Worm (Caenorhabditis elegans) whole organism, young adult: ENCODE results near the gene srg-20.

Source experiments
- B0261.1 ChIP-seq: sonication (generic microtip); optimal IDR thresholded peaks from 2 replicates; lab custom pipeline; 2016; ENCODE audit warnings: mild to moderate bottlenecking, missing genetic modification characterization, moderate library complexity, missing compliant biosample characterization
- B0336.3 ChIP-seq: fragments of 200-800 bp; sonication (Bioruptor generic); IDR thresholded peaks from 2 replicates; pipeline ENCODE4 v1.3.6; 2022; ENCODE audit warnings: missing genetic modification characterization, missing compliant biosample characterization
- C17E4.6 ChIP-seq: fragments of 200-800 bp; sonication (Bioruptor generic); IDR thresholded peaks from 2 replicates; pipeline ENCODE4 v1.3.6; 2022; ENCODE audit warnings: missing genetic modification reagents, missing genetic modification characterization, missing compliant biosample characterization
- D2030.7 ChIP-seq: fragments of 200-800 bp; sonication (Bioruptor generic); IDR thresholded peaks from 2 replicates; pipeline ENCODE4 v1.3.6; 2022; ENCODE audit warnings: missing genetic modification reagents, missing genetic modification characterization, missing compliant biosample characterization
- F39B2.1 ChIP-seq: fragments of 200-800 bp; sonication (Bioruptor generic); IDR thresholded peaks from 2 replicates; pipeline ENCODE4 v1.3.6; 2022; ENCODE audit warnings: missing genetic modification reagents, missing genetic modification characterization, missing compliant biosample characterization
- F49E8.2 ChIP-seq: sonication (generic microtip); optimal IDR thresholded peaks from 3 replicates; lab custom pipeline; 2017; ENCODE audit warnings: missing genetic modification characterization, mild to moderate bottlenecking, missing compliant biosample characterization, antibody characterized with exemption, moderate library complexity; ENCODE audit not compliant: insufficient read depth
- F55B11.4 ChIP-seq: sonication (generic microtip); optimal IDR thresholded peaks from 2 replicates; lab custom pipeline; 2016; ENCODE audit warnings: missing compliant biosample characterization, missing genetic modification characterization, borderline replicate concordance; ENCODE audit not compliant: insufficient read depth
- T07F8.4 ChIP-seq: sonication (generic microtip); optimal IDR thresholded peaks from 2 replicates; lab custom pipeline; 2016; ENCODE audit warnings: mild to moderate bottlenecking, missing genetic modification characterization, moderate library complexity, missing compliant biosample characterization
- Y53F4B.3 ChIP-seq: fragments of 200-800 bp; sonication (Bioruptor generic); IDR thresholded peaks from 2 replicates; pipeline ENCODE4 v1.3.6; 2022; ENCODE audit warnings: missing genetic modification reagents, missing genetic modification characterization, missing compliant biosample characterization
- Y67H2A.10 ChIP-seq: fragments of 200-800 bp; sonication (Bioruptor generic); conservative IDR thresholded peaks from 2 replicates; pipeline ENCODE4 v1.3.6; 2022; ENCODE audit warnings: missing genetic modification reagents, missing genetic modification characterization, missing compliant biosample characterization
- attf-3 ChIP-seq: fragments of 200-800 bp; sonication (Bioruptor generic); conservative IDR thresholded peaks from 2 replicates; pipeline ENCODE4 v1.3.6; 2022; ENCODE audit warnings: missing genetic modification reagents, missing genetic modification characterization, missing compliant biosample characterization
- bed-2 ChIP-seq: fragments of 200-800 bp; sonication (Bioruptor generic); IDR thresholded peaks from 2 replicates; pipeline ENCODE4 v1.3.6; 2022; ENCODE audit warnings: missing genetic modification reagents, missing genetic modification characterization, missing compliant biosample characterization
- cebp-1 ChIP-seq, 2 experiments: fragments of 200-800 bp in 1 of 2; sonication (Bioruptor generic) in 1 of 2; sonication (generic microtip) in 1 of 2; IDR thresholded peaks in 1 of 2; optimal IDR thresholded peaks in 1 of 2; 2 replicates each; pipeline versions ENCODE4 v1.3.6 to Lab custom; 2017 to 2022; ENCODE audit warnings: missing compliant biosample characterization in 2 of 2, missing genetic modification characterization in 2 of 2, mild to moderate bottlenecking in 1 of 2, missing genetic modification reagents in 1 of 2, moderate library complexity in 1 of 2
- ceh-79 ChIP-seq: sonication (generic microtip); optimal IDR thresholded peaks from 2 replicates; lab custom pipeline; 2017; ENCODE audit warnings: mild to moderate bottlenecking, missing genetic modification characterization, missing compliant biosample characterization
- ceh-91 ChIP-seq: fragments of 200-800 bp; sonication (Bioruptor generic); IDR thresholded peaks from 2 replicates; pipeline ENCODE4 v1.3.6; 2022; ENCODE audit warnings: missing genetic modification reagents, missing genetic modification characterization, missing compliant biosample characterization
- dox-1 ChIP-seq: fragments of 200-800 bp; sonication (Bioruptor generic); IDR thresholded peaks from 2 replicates; pipeline ENCODE4 v1.3.6; 2022; ENCODE audit warnings: missing genetic modification reagents, missing genetic modification characterization, missing compliant biosample characterization
- ekl-4 ChIP-seq: fragments of 200-800 bp; sonication (Bioruptor generic); IDR thresholded peaks from 2 replicates; pipeline ENCODE4 v1.3.6; 2022; ENCODE audit warnings: missing genetic modification reagents, missing genetic modification characterization, missing compliant biosample characterization
- hlh-26 ChIP-seq: fragments of 200-800 bp; sonication (Bioruptor generic); conservative IDR thresholded peaks from 2 replicates; pipeline ENCODE4 v1.3.6; 2022; ENCODE audit warnings: missing genetic modification reagents, missing genetic modification characterization, missing compliant biosample characterization
- hmg-1.2 ChIP-seq: fragments of 200-800 bp; sonication (Bioruptor generic); IDR thresholded peaks from 2 replicates; pipeline ENCODE4 v1.3.6; 2022; ENCODE audit warnings: missing genetic modification reagents, missing genetic modification characterization, missing compliant biosample characterization
- hrde-1 ChIP-seq: sonication (generic microtip); optimal IDR thresholded peaks from 2 replicates; lab custom pipeline; 2016; ENCODE audit warnings: missing genetic modification characterization, mild to moderate bottlenecking, missing compliant biosample characterization, moderate library complexity, missing genotype, missing genetic modification reagents, borderline replicate concordance
- hsf-1 ChIP-seq: fragments of 200-800 bp; sonication (Bioruptor generic); IDR thresholded peaks from 2 replicates; pipeline ENCODE4 v1.3.6; 2022; ENCODE audit warnings: missing genetic modification reagents, missing genetic modification characterization, missing compliant biosample characterization
- lir-1 ChIP-seq: fragments of 200-800 bp; sonication (Bioruptor generic); conservative IDR thresholded peaks from 2 replicates; pipeline ENCODE4 v1.3.6; 2022; ENCODE audit warnings: missing genetic modification reagents, missing genetic modification characterization, missing compliant biosample characterization
- lsy-27 ChIP-seq: sonication (generic microtip); optimal IDR thresholded peaks from 2 replicates; lab custom pipeline; 2017; ENCODE audit warnings: missing genetic modification characterization, mild to moderate bottlenecking, missing compliant biosample characterization, antibody characterized with exemption, missing genotype, borderline replicate concordance; ENCODE audit not compliant: insufficient read depth
- madf-8 ChIP-seq: fragments of 200-800 bp; sonication (Bioruptor generic); conservative IDR thresholded peaks from 2 replicates; pipeline ENCODE4 v1.3.6; 2022; ENCODE audit warnings: missing genetic modification reagents, missing genetic modification characterization, missing compliant biosample characterization
- nhr-27 ChIP-seq: fragments of 200-800 bp; sonication (Bioruptor generic); optimal IDR thresholded peaks from 2 replicates; lab custom pipeline; 2018; ENCODE audit warnings: mild to moderate bottlenecking, missing genetic modification characterization, moderate library complexity, missing compliant biosample characterization
- nhr-80 ChIP-seq: sonication (generic microtip); optimal IDR thresholded peaks from 2 replicates; lab custom pipeline; 2016; ENCODE audit warnings: missing genetic modification characterization, missing compliant biosample characterization
- repo-1 ChIP-seq: sonication (generic microtip); optimal IDR thresholded peaks from 2 replicates; lab custom pipeline; 2017; ENCODE audit warnings: mild to moderate bottlenecking, missing genetic modification characterization, missing compliant biosample characterization
- snpc-3.4 ChIP-seq: sonication (generic microtip); optimal IDR thresholded peaks from 2 replicates; lab custom pipeline; 2017; ENCODE audit warnings: missing genetic modification characterization, mild to moderate bottlenecking, missing compliant biosample characterization, antibody characterized with exemption, moderate library complexity, missing genotype, missing genetic modification reagents
- snpc-4 ChIP-seq, 5 experiments: fragments of 150-350 bp in 1 of 5; sonication (generic microtip) in 4 of 5; optimal IDR thresholded peaks; 2 replicates each; lab custom pipeline; 2014 to 2018; ENCODE audit warnings: missing genetic modification characterization in 5 of 5, missing biosample characterization in 3 of 5, antibody characterized with exemption in 2 of 5, mild to moderate bottlenecking in 2 of 5, missing compliant biosample characterization in 2 of 5, missing genotype in 2 of 5, moderate library complexity in 2 of 5, missing genetic modification reagents in 1 of 5
- xnd-1 ChIP-seq: sonication (generic microtip); optimal IDR thresholded peaks from 2 replicates; lab custom pipeline; 2016; ENCODE audit warnings: missing genotype, missing genetic modification reagents, missing genetic modification characterization, missing compliant biosample characterization
- zfh-2 ChIP-seq: fragments of 200-800 bp; sonication (Bioruptor generic); conservative IDR thresholded peaks from 2 replicates; pipeline ENCODE4 v1.3.6; 2022; ENCODE audit warnings: missing genetic modification reagents, missing genetic modification characterization, missing compliant biosample characterization
- zim-3 ChIP-seq: sonication (generic microtip); optimal IDR thresholded peaks from 2 replicates; lab custom pipeline; 2017; ENCODE audit warnings: mild to moderate bottlenecking, missing genetic modification characterization, moderate library complexity, missing compliant biosample characterization

The srg-20 gene

ce11 chrII:1618948-1619347 is 17.5 kb upstream of the srg-20 start, which contains the start of gene fbxa-166:
Gene fbxa-166 (minus strand): TSS chrII:1619048.
- TF ChIP-seq lsy-27 (tag; lab: Kevin White, UChicago): no peak
- TF ChIP-seq ceh-79 (tag; lab: Kevin White, UChicago): no peak
- TF ChIP-seq cebp-1 (GFP tag; IDR thresholded peaks at IDR 0.05; lab: Robert Waterston, UW): no peak
- TF ChIP-seq cebp-1 (tag; optimal IDR thresholded peaks at IDR 0.05; lab: Kevin White, UChicago): no peak
- TF ChIP-seq C17E4.6: no peak
- TF ChIP-seq hmg-1.2 (GFP tag; lab: Robert Waterston, UW): no peak
- TF ChIP-seq repo-1: no peak
- TF ChIP-seq snpc-3.4 (tag; lab: Kevin White, UChicago): no peak
- TF ChIP-seq, all 124 proteins: peak for 0

- TF ChIP-seq B0261.1 (tag; lab: Kevin White, UChicago) (no peak), F39B2.1 (GFP tag; lab: Robert Waterston, UW) (no peak), ekl-4 (GFP tag; lab: Robert Waterston, UW) (no peak), hlh-26 (no peak), Y53F4B.3 (GFP tag; lab: Robert Waterston, UW) (no peak), xnd-1 (tag; lab: Kevin White, UChicago) (no peak)
Observed at ce11 chrII:1621180-1621579, 15.3 kb upstream of the srg-20 start, which contains the start of gene fbxa-158. Gene fbxa-158 (minus strand): TSS chrII:1621280.

- TF ChIP-seq D2030.7 (GFP tag; lab: Robert Waterston, UW): no peak
- TF ChIP-seq nhr-80 (tag; lab: Kevin White, UChicago): peak; percentile 5
Observed at ce11 chrII:1621795-1622194, 14.7 kb upstream of the srg-20 start.

- TF ChIP-seq lir-1 (GFP tag; lab: Robert Waterston, UW) (no peak), T07F8.4 (tag; lab: Kevin White, UChicago) (no peak), hsf-1 (GFP tag; lab: Robert Waterston, UW) (no peak), dox-1 (GFP tag; lab: Robert Waterston, UW) (no peak), hrde-1 (tag; lab: Kevin White, UChicago) (no peak), bed-2 (GFP tag; lab: Robert Waterston, UW) (no peak), F49E8.2 (tag; lab: Kevin White, UChicago) (no peak), ceh-91 (GFP tag; lab: Robert Waterston, UW) (no peak), nhr-80 (tag; lab: Kevin White, UChicago) (no peak), zfh-2 (GFP tag; lab: Robert Waterston, UW) (no peak), lsy-27 (tag; lab: Kevin White, UChicago) (no peak)
- TF ChIP-seq, all 124 proteins: peak for 0
Observed at ce11 chrII:1624572-1624971, 11.9 kb upstream of the srg-20 start, which contains the start of gene fbxa-160. Gene fbxa-160 (minus strand): TSS chrII:1624672.

ce11 chrII:1625666-1626065 is 10.8 kb upstream of the srg-20 start, which contains the start of gene C08E3.14:
Gene C08E3.14 (plus strand): TSS chrII:1625966.
- TF ChIP-seq snpc-4 (GFP tag; optimal IDR thresholded peaks at IDR 0.05; lab: Kevin White, UChicago) (no peak), snpc-4 (tag; optimal IDR thresholded peaks at IDR 0.05; lab: Kevin White, UChicago) (no peak), zim-3 (no peak), madf-8 (GFP tag; lab: Robert Waterston, UW) (no peak), Y67H2A.10 (GFP tag; lab: Robert Waterston, UW) (no peak), F55B11.4 (tag; lab: Kevin White, UChicago) (no peak), B0336.3 (GFP tag; lab: Robert Waterston, UW) (no peak), cebp-1 (GFP tag; IDR thresholded peaks at IDR 0.05; lab: Robert Waterston, UW) (no peak), cebp-1 (tag; optimal IDR thresholded peaks at IDR 0.05; lab: Kevin White, UChicago) (no peak), nhr-27 (tag; lab: Kevin White, UChicago) (no peak), attf-3 (GFP tag; lab: Robert Waterston, UW) (no peak), D2030.7 (GFP tag; lab: Robert Waterston, UW) (no peak), ekl-4 (GFP tag; lab: Robert Waterston, UW) (no peak)
- TF ChIP-seq, all 124 proteins: peak for 0
